Worm (Caenorhabditis elegans) whole organism, L3 larva: ENCODE data around the gene F56D6.6.

Experiments
- R02D3.7 ChIP-seq: fragments of 150-350 bp; optimal IDR thresholded peaks from 2 replicates; lab custom pipeline; 2014; ENCODE audit warnings: missing biosample characterization, missing genetic modification characterization
- ZK546.5 ChIP-seq: sonication (generic microtip); optimal IDR thresholded peaks from 2 replicates; lab custom pipeline; 2017; ENCODE audit warnings: missing biosample characterization, missing genetic modification characterization
- aly-2 ChIP-seq: fragments of 150-350 bp; optimal IDR thresholded peaks from 2 replicates; lab custom pipeline; 2014; ENCODE audit warnings: missing biosample characterization, missing genetic modification characterization
- ama-1 ChIP-seq: fragments of 150-350 bp; optimal IDR thresholded peaks from 2 replicates; lab custom pipeline; 2018
- ceh-16 ChIP-seq: sonication (generic microtip); optimal IDR thresholded peaks from 2 replicates; lab custom pipeline; 2017; ENCODE audit warnings: missing biosample characterization, missing genetic modification characterization
- ceh-28 ChIP-seq: fragments of 150-350 bp; optimal IDR thresholded peaks from 2 replicates; lab custom pipeline; 2014; ENCODE audit warnings: missing biosample characterization, missing genetic modification reagents, missing genetic modification characterization
- ceh-82 ChIP-seq: fragments of 150-350 bp; optimal IDR thresholded peaks from 2 replicates; lab custom pipeline; 2014; ENCODE audit warnings: missing biosample characterization, missing genetic modification characterization
- daf-12 ChIP-seq: fragments of 150-350 bp; optimal IDR thresholded peaks from 2 replicates; lab custom pipeline; 2014; ENCODE audit warnings: missing biosample characterization, missing genetic modification reagents, missing genetic modification characterization
- egl-27 ChIP-seq: sonication (generic microtip); optimal IDR thresholded peaks from 4 replicates; lab custom pipeline; 2017; ENCODE audit warnings: missing biosample characterization, missing genetic modification reagents, missing genetic modification characterization
- egl-5 ChIP-seq: fragments of 150-350 bp; optimal IDR thresholded peaks from 2 replicates; lab custom pipeline; 2017; ENCODE audit warnings: missing biosample characterization, missing genetic modification reagents, missing genetic modification characterization, inconsistent platforms
- elt-1 ChIP-seq: fragments of 150-350 bp; optimal IDR thresholded peaks from 2 replicates; lab custom pipeline; 2014; ENCODE audit warnings: missing biosample characterization, missing genetic modification characterization
- elt-2 ChIP-seq: sonication (generic microtip); optimal IDR thresholded peaks from 2 replicates; lab custom pipeline; 2016; ENCODE audit warnings: missing genetic modification reagents, mild to moderate bottlenecking, missing genetic modification characterization, missing compliant biosample characterization
- elt-3 ChIP-seq, 3 experiments: fragments of 150-350 bp in 1 of 3; sonication (generic microtip) in 2 of 3; optimal IDR thresholded peaks; 2 replicates in 2 of 3; 4 replicates in 1 of 3; lab custom pipeline; 2014 to 2017; ENCODE audit warnings: missing biosample characterization in 3 of 3, missing genetic modification characterization in 3 of 3
- fkh-10 ChIP-seq: sonication (generic microtip); optimal IDR thresholded peaks from 2 replicates; lab custom pipeline; 2017; ENCODE audit warnings: missing biosample characterization, missing genetic modification reagents, missing genetic modification characterization
- fkh-2 ChIP-seq: fragments of 150-350 bp; optimal IDR thresholded peaks from 2 replicates; lab custom pipeline; 2014; ENCODE audit warnings: missing biosample characterization, missing genetic modification reagents, missing genetic modification characterization
- fos-1 ChIP-seq: fragments of 150-350 bp; optimal IDR thresholded peaks from 2 replicates; lab custom pipeline; 2014; ENCODE audit warnings: missing biosample characterization, missing genetic modification characterization
- hmg-11 ChIP-seq: sonication (generic microtip); optimal IDR thresholded peaks from 2 replicates; lab custom pipeline; 2016; ENCODE audit warnings: missing genetic modification characterization, missing compliant biosample characterization
- jun-1 ChIP-seq: fragments of 150-350 bp; optimal IDR thresholded peaks from 2 replicates; lab custom pipeline; 2014; ENCODE audit warnings: missing biosample characterization, missing genetic modification reagents, missing genetic modification characterization
- lin-39 ChIP-seq: fragments of 150-350 bp; optimal IDR thresholded peaks from 2 replicates; lab custom pipeline; 2018; ENCODE audit warnings: missing biosample characterization, missing genetic modification reagents, missing genetic modification characterization
- mdl-1 ChIP-seq: fragments of 150-350 bp; optimal IDR thresholded peaks from 2 replicates; lab custom pipeline; 2014; ENCODE audit warnings: missing biosample characterization, missing genetic modification characterization
- mml-1 ChIP-seq: fragments of 150-350 bp; sonication (generic microtip); optimal IDR thresholded peaks from 3 replicates; lab custom pipeline; 2014; ENCODE audit warnings: missing biosample characterization, missing genetic modification characterization
- nfya-1 ChIP-seq: sonication (generic microtip); optimal IDR thresholded peaks from 2 replicates; lab custom pipeline; 2017; ENCODE audit warnings: missing genetic modification characterization, mild to moderate bottlenecking, missing compliant biosample characterization, antibody characterized with exemption, moderate library complexity; ENCODE audit not compliant: insufficient read depth
- nhr-11 ChIP-seq: fragments of 150-350 bp; optimal IDR thresholded peaks from 2 replicates; lab custom pipeline; 2014; ENCODE audit warnings: missing biosample characterization, missing genetic modification characterization
- nhr-12 ChIP-seq: fragments of 150-350 bp; optimal IDR thresholded peaks from 2 replicates; lab custom pipeline; 2014; ENCODE audit warnings: missing biosample characterization, missing genetic modification characterization
- nhr-23 ChIP-seq: fragments of 150-350 bp; optimal IDR thresholded peaks from 2 replicates; lab custom pipeline; 2014; ENCODE audit warnings: missing biosample characterization, missing genetic modification reagents, missing genetic modification characterization
- nhr-237 ChIP-seq: fragments of 150-350 bp; optimal IDR thresholded peaks from 2 replicates; lab custom pipeline; 2014; ENCODE audit warnings: missing biosample characterization, missing genetic modification characterization
- nhr-25 ChIP-seq: sonication (generic microtip); optimal IDR thresholded peaks from 2 replicates; lab custom pipeline; 2017; ENCODE audit warnings: missing biosample characterization, missing genetic modification characterization
- nhr-28 ChIP-seq: fragments of 150-350 bp; optimal IDR thresholded peaks from 2 replicates; lab custom pipeline; 2014; ENCODE audit warnings: missing biosample characterization, missing genetic modification characterization
- nhr-43 ChIP-seq: sonication (generic microtip); optimal IDR thresholded peaks from 2 replicates; lab custom pipeline; 2016; ENCODE audit warnings: mild to moderate bottlenecking, missing genetic modification characterization, missing compliant biosample characterization; ENCODE audit not compliant: poor library complexity, severe bottlenecking
- nhr-67 ChIP-seq: fragments of 150-350 bp; optimal IDR thresholded peaks from 2 replicates; lab custom pipeline; 2014; ENCODE audit warnings: missing biosample characterization, missing genetic modification characterization
- nhr-76 ChIP-seq: fragments of 150-350 bp; sonication (generic microtip); optimal IDR thresholded peaks from 5 replicates; lab custom pipeline; 2014; ENCODE audit warnings: missing biosample characterization, missing genetic modification characterization
- nhr-77 ChIP-seq: fragments of 150-350 bp; optimal IDR thresholded peaks from 2 replicates; lab custom pipeline; 2014; ENCODE audit warnings: missing biosample characterization, missing genetic modification characterization
- pha-4 ChIP-seq: fragments of 150-350 bp; optimal IDR thresholded peaks from 2 replicates; lab custom pipeline; 2014; ENCODE audit warnings: missing biosample characterization, missing genetic modification reagents, missing genetic modification characterization
- pqm-1 ChIP-seq: fragments of 150-350 bp; optimal IDR thresholded peaks from 2 replicates; lab custom pipeline; 2017; ENCODE audit warnings: missing biosample characterization, missing genetic modification characterization, inconsistent platforms
- sea-2 ChIP-seq: fragments of 150-350 bp; sonication (generic microtip); optimal IDR thresholded peaks from 4 replicates; lab custom pipeline; 2014; ENCODE audit warnings: missing biosample characterization, missing genetic modification reagents, missing genetic modification characterization
- skn-1 ChIP-seq: fragments of 150-350 bp; optimal IDR thresholded peaks from 2 replicates; lab custom pipeline; 2014; ENCODE audit warnings: missing biosample characterization, missing genetic modification characterization
- snpc-4 ChIP-seq: fragments of 150-350 bp; optimal IDR thresholded peaks from 2 replicates; lab custom pipeline; 2014; ENCODE audit warnings: missing biosample characterization, missing genetic modification characterization
- unc-39 ChIP-seq: sonication (generic microtip); optimal IDR thresholded peaks from 4 replicates; lab custom pipeline; 2017; ENCODE audit warnings: missing biosample characterization, missing genetic modification characterization
- zag-1 ChIP-seq: fragments of 150-350 bp; optimal IDR thresholded peaks from 2 replicates; lab custom pipeline; 2014; ENCODE audit warnings: missing biosample characterization, missing genetic modification characterization
- ztf-11 ChIP-seq: fragments of 150-350 bp; optimal IDR thresholded peaks from 2 replicates; lab custom pipeline; 2014; ENCODE audit warnings: missing biosample characterization, missing genetic modification characterization
- ztf-4 ChIP-seq: fragments of 150-350 bp; optimal IDR thresholded peaks from 2 replicates; lab custom pipeline; 2014; ENCODE audit warnings: missing biosample characterization, missing genetic modification characterization

The F56D6.6 gene

ce11 chrIV:3894770-3895169 is 8.3 kb upstream of the F56D6.6 start, which contains the start of gene dct-8:
Gene dct-8 (plus strand): TSS chrIV:3895070.
- no peak for TF ChIP-seq unc-39 (tag; lab: Kevin White, UChicago)
- no peak for TF ChIP-seq elt-2 (tag; lab: Kevin White, UChicago)

DNA sequence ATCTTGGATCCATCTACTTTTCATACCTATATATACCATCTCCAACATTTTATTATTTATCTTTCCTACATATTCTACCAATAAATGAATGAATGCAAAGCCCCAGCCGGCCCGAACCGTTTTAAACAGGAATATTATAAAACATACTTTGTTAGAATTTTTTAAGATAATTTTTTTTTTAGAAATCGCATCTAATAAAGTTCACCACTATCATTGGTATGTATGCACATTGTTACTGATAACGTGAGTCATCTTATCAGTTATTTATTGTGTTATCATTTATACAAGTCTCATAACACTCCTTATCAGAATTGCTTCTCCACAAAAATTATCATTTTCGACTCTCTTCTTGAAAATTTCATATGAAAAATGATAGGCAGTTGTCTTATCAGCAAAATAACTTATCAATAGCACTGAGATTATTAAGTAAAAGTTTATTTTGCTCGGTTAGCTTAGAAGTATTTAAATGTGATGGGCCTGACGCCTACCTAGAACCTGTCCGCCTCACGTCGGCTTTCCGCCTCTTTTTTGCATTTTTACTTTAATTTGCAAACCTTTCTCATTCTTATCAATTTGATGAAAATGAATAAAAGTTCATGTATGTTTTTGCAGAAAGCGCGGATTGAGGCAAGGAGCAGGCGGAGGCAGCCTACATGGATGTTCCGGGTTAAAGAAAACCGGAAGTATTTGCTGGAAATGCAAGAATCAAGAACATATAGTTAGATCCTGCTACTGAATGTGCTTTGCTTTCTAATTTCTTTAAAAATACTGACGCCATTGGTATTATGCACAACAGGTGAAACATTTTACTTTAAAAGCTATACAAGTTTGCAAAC is 3.1 kb upstream of the F56D6.6 start, which contains the start of gene srz-62:
Gene srz-62, plus strand, starts transcription at position 786 of the 836 bp plus-strand sequence.
- TF ChIP-seq nhr-12 (tag; lab: Kevin White, UChicago), result no peak
- no peak for TF ChIP-seq unc-39 (tag; lab: Kevin White, UChicago)
- TF ChIP-seq nhr-23, result no peak
- TF ChIP-seq aly-2 (tag; lab: Kevin White, UChicago), result no peak
- TF ChIP-seq egl-27 (tag; lab: Kevin White, UChicago), result peak; percentile 92
- TF ChIP-seq snpc-4, result no peak
- no peak for TF ChIP-seq elt-3 (tag; optimal IDR thresholded peaks at IDR 0.05; lab: Kevin White, UChicago)
- TF ChIP-seq ceh-82 (tag; lab: Kevin White, UChicago), result no peak
- peak; percentile 82 for TF ChIP-seq fos-1 (tag; lab: Kevin White, UChicago)
- no peak for TF ChIP-seq daf-12 (tag; lab: Kevin White, UChicago)
- TF ChIP-seq pha-4 (tag; lab: Kevin White, UChicago), result peak; percentile 91
- no peak for TF ChIP-seq egl-5 (tag; lab: Kevin White, UChicago)
- no peak for TF ChIP-seq ztf-11 (tag; lab: Kevin White, UChicago)
- TF ChIP-seq jun-1, result peak; percentile 98
- TF ChIP-seq elt-2 (tag; lab: Kevin White, UChicago), result peak; percentile 100
- no peak for TF ChIP-seq mml-1 (tag; lab: Kevin White, UChicago)
- TF ChIP-seq hmg-11 (tag; lab: Kevin White, UChicago), result no peak
- TF ChIP-seq elt-1, result no peak
- no peak for TF ChIP-seq ZK546.5 (tag; lab: Kevin White, UChicago)
- TF ChIP-seq nhr-25 (tag; lab: Kevin White, UChicago), result no peak
- TF ChIP-seq nhr-43 (tag; lab: Kevin White, UChicago), result no peak
- no peak for TF ChIP-seq nhr-77 (tag; lab: Kevin White, UChicago)
- TF ChIP-seq pqm-1, result peak; percentile 100
- TF ChIP-seq nhr-237 (tag; lab: Kevin White, UChicago), result no peak
- TF ChIP-seq sea-2 (GFP tag; lab: Kevin White, UChicago), result no peak
- no peak for TF ChIP-seq zag-1 (tag; lab: Kevin White, UChicago)
- TF ChIP-seq skn-1 (tag; lab: Kevin White, UChicago), result no peak
- TF ChIP-seq fkh-2 (tag; lab: Kevin White, UChicago), result no peak
- TF ChIP-seq nhr-76 (tag; lab: Kevin White, UChicago), result no peak
- no peak for TF ChIP-seq ama-1 (lab: Kevin White, UChicago)
- no peak for TF ChIP-seq nhr-11 (tag; lab: Kevin White, UChicago)
- no peak for TF ChIP-seq mdl-1 (tag; lab: Kevin White, UChicago)
- TF ChIP-seq lin-39, result no peak
- no peak for TF ChIP-seq fkh-10
- no peak for TF ChIP-seq nfya-1 (tag; lab: Kevin White, UChicago)
- TF ChIP-seq R02D3.7 (tag; lab: Kevin White, UChicago), result no peak
- TF ChIP-seq ceh-16 (tag; lab: Kevin White, UChicago), result no peak
- no peak for TF ChIP-seq ztf-4
- no peak for TF ChIP-seq nhr-28
- TF ChIP-seq ceh-28, result no peak
- no peak for TF ChIP-seq nhr-67

ce11 chrIV:3904620-3905019 is 1.6 kb downstream of the F56D6.6 start, which contains the start of gene F56D6.21:
Gene F56D6.21 (plus strand): TSS chrIV:3904920.
- TF ChIP-seq nhr-23, result no peak
- no peak for TF ChIP-seq zag-1 (tag; lab: Kevin White, UChicago)
- TF ChIP-seq elt-2 (tag; lab: Kevin White, UChicago), result no peak
- TF ChIP-seq nhr-77 (tag; lab: Kevin White, UChicago), result no peak
- TF ChIP-seq pha-4 (tag; lab: Kevin White, UChicago), result no peak
- TF ChIP-seq snpc-4, result no peak
